Worm (Caenorhabditis elegans): ENCODE data around the gene srg-22.

- TF ChIP-seq dao-5 (tag; optimal IDR thresholded peaks at IDR 0.05) (no peak), him-1 (tag; optimal IDR thresholded peaks at IDR 0.05) (no peak)
These were observed 26.9 kb downstream of the srg-22 start for ce11 chrII:3066401-3066800.
